Fruit fly (Drosophila melanogaster) whole organism, embryonic: ENCODE measurements around the gene CG11670.

Source experiments
- Ada2b ChIP-seq: fragments of 200-800 bp; sonication (Bioruptor generic); IDR thresholded peaks from 2 replicates; pipeline ENCODE4 v1.3.6; 2022; ENCODE audit warnings: missing biosample characterization, missing genetic modification characterization
- Adf1 ChIP-seq: fragments of 200-800 bp; sonication (Bioruptor generic); IDR thresholded peaks from 2 replicates; pipeline ENCODE4 v1.3.6; 2022; ENCODE audit warnings: missing biosample characterization, missing genetic modification characterization
- B-H2 ChIP-seq: fragments of 200-800 bp; sonication (Bioruptor generic); optimal IDR thresholded peaks from 2 replicates; lab custom pipeline; 2018; ENCODE audit warnings: missing biosample characterization, mild to moderate bottlenecking, missing genetic modification characterization
- BtbVII ChIP-seq: fragments of 200-800 bp; sonication (Bioruptor generic); optimal IDR thresholded peaks from 3 replicates; lab custom pipeline; 2017; ENCODE audit warnings: missing biosample characterization, mild to moderate bottlenecking, missing genetic modification characterization
- CG10209 ChIP-seq: fragments of 200-800 bp; sonication (Bioruptor generic); optimal IDR thresholded peaks from 3 replicates; lab custom pipeline; 2017; ENCODE audit warnings: missing biosample characterization, mild to moderate bottlenecking, missing genetic modification characterization, missing genetic modification reagents
- CG10267 ChIP-seq: fragments of 200-800 bp; sonication (Bioruptor generic); optimal IDR thresholded peaks from 2 replicates; lab custom pipeline; 2018; ENCODE audit warnings: missing biosample characterization, mild to moderate bottlenecking, missing genetic modification characterization, moderate library complexity
- CG11560 ChIP-seq: fragments of 200-800 bp; sonication (Bioruptor generic); IDR thresholded peaks from 3 replicates; pipeline ENCODE4 v1.3.6; 2022; ENCODE audit warnings: missing biosample characterization, missing genetic modification characterization
- CG1233 ChIP-seq: fragments of 200-800 bp; sonication (Bioruptor generic); optimal IDR thresholded peaks from 4 replicates; lab custom pipeline; 2018; ENCODE audit warnings: missing biosample characterization, mild to moderate bottlenecking, missing genetic modification characterization
- CG1603 ChIP-seq: fragments of 200-800 bp; sonication (Bioruptor generic); optimal IDR thresholded peaks from 2 replicates; lab custom pipeline; 2019; ENCODE audit warnings: missing biosample characterization, mild to moderate bottlenecking, missing genetic modification characterization, moderate library complexity
- CG17912 ChIP-seq: fragments of 200-800 bp; sonication (Bioruptor generic); optimal IDR thresholded peaks from 2 replicates; lab custom pipeline; 2018; ENCODE audit warnings: missing biosample characterization, mild to moderate bottlenecking, missing genetic modification characterization
- CG1832 ChIP-seq: fragments of 200-800 bp; sonication (Bioruptor generic); optimal IDR thresholded peaks from 2 replicates; lab custom pipeline; 2017; ENCODE audit warnings: missing biosample characterization, mild to moderate bottlenecking, missing genetic modification characterization, inconsistent platforms
- CG2129 ChIP-seq: fragments of 200-800 bp; sonication (Bioruptor generic); IDR thresholded peaks from 2 replicates; pipeline ENCODE4 v1.3.6; 2022; ENCODE audit warnings: missing biosample characterization, missing genetic modification characterization; ENCODE audit not compliant: partially characterized antibody
- CG30403 ChIP-seq: fragments of 200-800 bp; sonication (Bioruptor generic); optimal IDR thresholded peaks from 3 replicates; lab custom pipeline; 2016; ENCODE audit warnings: missing biosample characterization, missing genetic modification characterization
- CG30431 ChIP-seq: fragments of 200-800 bp; sonication (Bioruptor generic); optimal IDR thresholded peaks from 2 replicates; lab custom pipeline; 2017; ENCODE audit warnings: missing biosample characterization, missing genetic modification characterization
- CG3163 ChIP-seq: fragments of 200-800 bp; sonication (Bioruptor generic); optimal IDR thresholded peaks from 3 replicates; lab custom pipeline; 2016; ENCODE audit warnings: missing biosample characterization, missing genetic modification characterization
- CG34376 ChIP-seq: fragments of 200-800 bp; sonication (Bioruptor generic); optimal IDR thresholded peaks from 2 replicates; lab custom pipeline; 2018; ENCODE audit warnings: missing biosample characterization, mild to moderate bottlenecking, missing genetic modification characterization
- CG4617 ChIP-seq: fragments of 200-800 bp; sonication (Bioruptor generic); optimal IDR thresholded peaks from 3 replicates; lab custom pipeline; 2016; ENCODE audit warnings: missing biosample characterization, missing genetic modification characterization, borderline replicate concordance
- CG5180 ChIP-seq: fragments of 200-800 bp; sonication (Bioruptor generic); optimal IDR thresholded peaks from 3 replicates; lab custom pipeline; 2017; ENCODE audit warnings: missing biosample characterization, missing genetic modification characterization, mild to moderate bottlenecking, moderate library complexity, missing genetic modification reagents
- CG7357 ChIP-seq: fragments of 200-800 bp; sonication (Bioruptor generic); IDR thresholded peaks from 3 replicates; pipeline ENCODE4 v1.3.6; 2022; ENCODE audit warnings: missing biosample characterization, missing genetic modification characterization
- CG7839 ChIP-seq: fragments of 200-800 bp; sonication (Bioruptor generic); optimal IDR thresholded peaks from 3 replicates; lab custom pipeline; 2018; ENCODE audit warnings: missing biosample characterization, mild to moderate bottlenecking, missing genetic modification characterization, moderate library complexity
- CG8765 ChIP-seq: fragments of 200-800 bp; sonication (Bioruptor generic); IDR thresholded peaks from 2 replicates; pipeline ENCODE4 v1.3.6; 2022; ENCODE audit warnings: missing biosample characterization, missing genetic modification characterization
- CG9797 ChIP-seq: fragments of 200-800 bp; sonication (Bioruptor generic); optimal IDR thresholded peaks from 3 replicates; lab custom pipeline; 2018; ENCODE audit warnings: missing biosample characterization, mild to moderate bottlenecking, missing genetic modification characterization
- Deaf1 ChIP-seq: fragments of 200-800 bp; optimal IDR thresholded peaks from 3 replicates; lab custom pipeline; 2019; ENCODE audit warnings: missing biosample characterization, mild to moderate bottlenecking, missing genetic modification characterization, moderate library complexity
- Drgx ChIP-seq: fragments of 200-800 bp; sonication (Bioruptor generic); IDR thresholded peaks from 2 replicates; pipeline ENCODE4 v1.3.6; 2022; ENCODE audit warnings: missing biosample characterization, missing genetic modification characterization
- Ets65A ChIP-seq: fragments of 200-800 bp; sonication (Bioruptor generic); peaks from one replicate; lab custom pipeline; 2016; ENCODE audit warnings: missing biosample characterization, missing genetic modification characterization
- GATAe ChIP-seq: fragments of 200-800 bp; sonication (Bioruptor generic); conservative IDR thresholded peaks from 2 replicates; pipeline ENCODE4 v1.3.6; 2022; ENCODE audit warnings: missing biosample characterization, missing genetic modification characterization
- HmgD ChIP-seq: fragments of 200-800 bp; sonication (Bioruptor generic); optimal IDR thresholded peaks from 3 replicates; lab custom pipeline; 2016; ENCODE audit warnings: missing biosample characterization, missing genetic modification characterization
- Hmx ChIP-seq: fragments of 200-800 bp; sonication (Bioruptor generic); optimal IDR thresholded peaks from 2 replicates; lab custom pipeline; 2016; ENCODE audit warnings: missing biosample characterization, missing genetic modification characterization
- Med ChIP-seq: fragments of 200-800 bp; sonication (Bioruptor generic); peaks from one replicate; lab custom pipeline; 2016; ENCODE audit warnings: missing biosample characterization, missing genetic modification characterization, mild to moderate bottlenecking, inconsistent platforms, moderate library complexity
- Meics ChIP-seq: fragments of 200-800 bp; sonication (Bioruptor generic); optimal IDR thresholded peaks from 2 replicates; lab custom pipeline; 2017; ENCODE audit warnings: missing biosample characterization, mild to moderate bottlenecking, missing genetic modification characterization
- Pdp1 ChIP-seq, 2 experiments: fragments of 200-800 bp; sonication (Bioruptor generic); optimal IDR thresholded peaks; 3 replicates each; lab custom pipeline; 2016; ENCODE audit warnings: missing biosample characterization in 2 of 2, missing genetic modification characterization in 2 of 2, mild to moderate bottlenecking in 1 of 2, moderate library complexity in 1 of 2
- Six4 ChIP-seq: fragments of 200-800 bp; sonication (Bioruptor generic); optimal IDR thresholded peaks from 2 replicates; lab custom pipeline; 2016; ENCODE audit warnings: missing biosample characterization, missing genetic modification characterization
- bcd ChIP-seq: fragments of 200-800 bp; sonication (Bioruptor generic); optimal IDR thresholded peaks from 2 replicates; lab custom pipeline; 2017; ENCODE audit warnings: missing biosample characterization, mild to moderate bottlenecking, missing genetic modification characterization
- cas ChIP-seq: fragments of 200-800 bp; sonication (Bioruptor generic); IDR thresholded peaks from 2 replicates; pipeline ENCODE4 v1.3.6; 2022; ENCODE audit warnings: missing biosample characterization, missing genetic modification characterization
- cwo ChIP-seq: fragments of 200-800 bp; sonication (Bioruptor generic); optimal IDR thresholded peaks from 3 replicates; lab custom pipeline; 2017; ENCODE audit warnings: missing biosample characterization, missing genetic modification characterization, mild to moderate bottlenecking, moderate library complexity, missing genetic modification reagents
- disco-r ChIP-seq: fragments of 200-800 bp; sonication (Bioruptor generic); optimal IDR thresholded peaks from 2 replicates; lab custom pipeline; 2016; ENCODE audit warnings: missing biosample characterization, missing genetic modification characterization
- dm ChIP-seq: fragments of 200-800 bp; sonication (Bioruptor generic); optimal IDR thresholded peaks from 3 replicates; lab custom pipeline; 2016; ENCODE audit warnings: missing biosample characterization, missing genetic modification characterization
- esg ChIP-seq: fragments of 200-800 bp; sonication (Bioruptor generic); conservative IDR thresholded peaks from 2 replicates; pipeline ENCODE4 v1.3.6; 2022; ENCODE audit warnings: missing biosample characterization, missing genetic modification characterization
- ftz-f1 ChIP-seq: fragments of 200-800 bp; sonication (Bioruptor generic); optimal IDR thresholded peaks from 2 replicates; lab custom pipeline; 2016; ENCODE audit warnings: missing biosample characterization, missing genetic modification characterization
- gce ChIP-seq: fragments of 200-800 bp; sonication (Bioruptor generic); IDR thresholded peaks from 3 replicates; pipeline ENCODE4 v1.3.6; 2022; ENCODE audit warnings: missing biosample characterization, missing genetic modification characterization
- grn ChIP-seq: fragments of 200-800 bp; sonication (Bioruptor generic); optimal IDR thresholded peaks from 3 replicates; lab custom pipeline; 2017; ENCODE audit warnings: missing biosample characterization, missing genetic modification characterization
- h ChIP-seq: fragments of >200 bp; optimal IDR thresholded peaks from 2 replicates; lab custom pipeline; 2017
- her ChIP-seq: fragments of 200-800 bp; sonication (Bioruptor generic); optimal IDR thresholded peaks from 2 replicates; lab custom pipeline; 2016; ENCODE audit warnings: missing biosample characterization, missing genetic modification characterization
- inv ChIP-seq: fragments of 200-800 bp; sonication (Bioruptor generic); IDR thresholded peaks from 2 replicates; pipeline ENCODE4 v1.3.6; 2022; ENCODE audit warnings: missing biosample characterization, missing genetic modification characterization; ENCODE audit not compliant: partially characterized antibody
- lola ChIP-seq, 3 experiments: fragments of >200 bp in 2 of 3; fragments of 200-800 bp in 1 of 3; sonication (Bioruptor generic) in 1 of 3; optimal IDR thresholded peaks; 2 replicates each; lab custom pipeline; 2017 to 2019; ENCODE audit warnings: missing biosample characterization in 3 of 3, missing genetic modification characterization in 3 of 3, mild to moderate bottlenecking in 1 of 3, moderate library complexity in 1 of 3
- nerfin-1 ChIP-seq: fragments of 200-800 bp; sonication (Bioruptor generic); optimal IDR thresholded peaks from 3 replicates; lab custom pipeline; 2019; ENCODE audit warnings: missing biosample characterization, mild to moderate bottlenecking, missing genetic modification characterization, moderate library complexity
- nom ChIP-seq: fragments of 200-800 bp; sonication (Bioruptor generic); optimal IDR thresholded peaks from 2 replicates; lab custom pipeline; 2017; ENCODE audit warnings: missing biosample characterization, missing genetic modification characterization, mild to moderate bottlenecking, moderate library complexity, missing genetic modification reagents
- salm ChIP-seq: fragments of 200-800 bp; sonication (Bioruptor generic); optimal IDR thresholded peaks from 2 replicates; lab custom pipeline; 2018; ENCODE audit warnings: missing biosample characterization, mild to moderate bottlenecking, missing genetic modification characterization
- sd ChIP-seq: fragments of 200-800 bp; sonication (Bioruptor generic); optimal IDR thresholded peaks from 3 replicates; lab custom pipeline; 2018; ENCODE audit warnings: missing biosample characterization, mild to moderate bottlenecking, missing genetic modification characterization, moderate library complexity
- sima ChIP-seq: fragments of 200-800 bp; sonication (Bioruptor generic); optimal IDR thresholded peaks from 2 replicates; lab custom pipeline; 2016; ENCODE audit warnings: missing biosample characterization, missing genetic modification characterization
- tup ChIP-seq: fragments of 200-800 bp; sonication (Bioruptor generic); optimal IDR thresholded peaks from 2 replicates; lab custom pipeline; 2016; ENCODE audit warnings: missing biosample characterization, mild to moderate bottlenecking, missing genetic modification characterization, moderate library complexity

Gene CG11670

dm6 chr3R:13032975-13033445, 8.8 kb upstream of the CG11670 start:
- TF ChIP-seq Hmx (GFP tag; lab: Kevin White, UChicago) (no peak), gce (GFP tag; lab: Robert Waterston, UW) (peak; percentile 66; the same call in 1 of the 3 replicates), tup (GFP tag; lab: Kevin White, UChicago) (no peak), Meics (GFP tag; lab: Kevin White, UChicago) (no peak), Drgx (GFP tag; lab: Robert Waterston, UW) (no peak), Adf1 (no peak), sima (GFP tag; lab: Kevin White, UChicago) (no peak), CG1603 (tag; lab: Kevin White, UChicago) (no peak), nerfin-1 (tag; lab: Kevin White, UChicago) (peak; percentile 50), esg (GFP tag; lab: Robert Waterston, UW) (no peak), h (lab: Kevin White, UChicago) (no peak), CG1233 (peak; percentile 52), GATAe (no peak), disco-r (GFP tag; lab: Kevin White, UChicago) (no peak), ftz-f1 (GFP tag; lab: Kevin White, UChicago) (no peak), inv (GFP tag; lab: Robert Waterston, UW) (no peak), cwo (GFP tag; lab: Kevin White, UChicago) (peak; percentile 73), CG9797 (GFP tag; lab: Kevin White, UChicago) (peak; percentile 5), CG2129 (no peak), CG5180 (GFP tag; lab: Kevin White, UChicago) (no peak), sd (tag; lab: Kevin White, UChicago) (peak; percentile 23), salm (tag; lab: Kevin White, UChicago) (peak; percentile 26), HmgD (GFP tag; lab: Kevin White, UChicago) (no peak), Six4 (GFP tag; lab: Kevin White, UChicago) (peak; percentile 2), CG7839 (tag; lab: Kevin White, UChicago) (no peak), CG4617 (no peak), lola (GFP tag; optimal IDR thresholded peaks at IDR 0.05; lab: Kevin White, UChicago) (no peak), CG7357 (GFP tag; lab: Robert Waterston, UW) (no peak), nom (GFP tag; lab: Kevin White, UChicago) (no peak), CG34376 (GFP tag; lab: Kevin White, UChicago) (no peak), CG8765 (no peak), grn (GFP tag; lab: Kevin White, UChicago) (peak; percentile 79), Ets65A (GFP tag; lab: Kevin White, UChicago) (no peak), CG30431 (GFP tag; lab: Kevin White, UChicago) (no peak), CG10209 (GFP tag; lab: Kevin White, UChicago) (no peak), Pdp1 (GFP tag; optimal IDR thresholded peaks at IDR 0.05; lab: Kevin White, UChicago) (no peak), CG30403 (GFP tag; lab: Kevin White, UChicago) (no peak), Ada2b (0 out of 2 replicates have a peak, but pooled peaks have one; percentile 6), CG1832 (no peak), CG17912 (GFP tag; lab: Kevin White, UChicago) (peak; percentile 31), CG10267 (tag; lab: Kevin White, UChicago) (no peak), CG3163 (GFP tag; lab: Kevin White, UChicago) (no peak), B-H2 (GFP tag; lab: Kevin White, UChicago) (no peak), dm (GFP tag; lab: Kevin White, UChicago) (no peak), Med (GFP tag; lab: Kevin White, UChicago) (peak; percentile 82), BtbVII (GFP tag; lab: Kevin White, UChicago) (peak; percentile 36), bcd (no peak), her (GFP tag; lab: Kevin White, UChicago) (no peak), CG11560 (tag; lab: Robert Waterston, UW) (no peak), cas (GFP tag; lab: Robert Waterston, UW) (no peak), Deaf1 (tag; lab: Kevin White, UChicago) (no peak)
